Fruit fly (Drosophila melanogaster): ENCODE measurements around the gene foxo.

dm6 chr3R:14014580-14014979 is 42.2 kb upstream of the foxo start:
- no peak for TF ChIP-seq ttk (optimal IDR thresholded peaks at IDR 0.05)
- no peak for TF ChIP-seq insv (optimal IDR thresholded peaks at IDR 0.05)

All from Kc167 (cell line).